Worm (Caenorhabditis elegans): ENCODE measurements around the gene math-9.

Gene math-9

DNA sequence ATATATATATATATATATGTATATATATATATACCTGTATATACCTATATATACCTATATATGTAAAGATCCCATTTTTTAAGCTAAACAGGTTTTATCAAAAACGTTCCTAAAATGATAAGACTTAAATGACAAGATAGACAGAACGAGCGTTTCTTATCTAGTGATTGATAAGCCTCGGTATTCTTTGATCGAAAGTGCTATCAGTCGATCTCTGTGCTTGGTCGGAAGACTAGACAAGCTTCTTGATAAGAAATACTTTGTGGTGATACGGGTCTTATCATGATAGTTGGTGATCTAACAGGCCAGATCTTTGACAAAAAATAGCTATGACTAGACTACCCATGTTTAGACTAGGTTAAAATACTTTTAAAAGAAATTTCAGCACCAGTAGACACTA is 38.9 kb downstream of the math-9 start:
- TF ChIP-seq pes-1 (GFP tag; IDR thresholded peaks at IDR 0.05) (no peak), aly-1 (tag; optimal IDR thresholded peaks at IDR 0.05) (no peak), hmbx-1 (tag; optimal IDR thresholded peaks at IDR 0.05) (no peak), F13C5.2 (tag; optimal IDR thresholded peaks at IDR 0.05) (no peak), tra-4 (tag; optimal IDR thresholded peaks at IDR 0.05) (no peak)

DNA sequence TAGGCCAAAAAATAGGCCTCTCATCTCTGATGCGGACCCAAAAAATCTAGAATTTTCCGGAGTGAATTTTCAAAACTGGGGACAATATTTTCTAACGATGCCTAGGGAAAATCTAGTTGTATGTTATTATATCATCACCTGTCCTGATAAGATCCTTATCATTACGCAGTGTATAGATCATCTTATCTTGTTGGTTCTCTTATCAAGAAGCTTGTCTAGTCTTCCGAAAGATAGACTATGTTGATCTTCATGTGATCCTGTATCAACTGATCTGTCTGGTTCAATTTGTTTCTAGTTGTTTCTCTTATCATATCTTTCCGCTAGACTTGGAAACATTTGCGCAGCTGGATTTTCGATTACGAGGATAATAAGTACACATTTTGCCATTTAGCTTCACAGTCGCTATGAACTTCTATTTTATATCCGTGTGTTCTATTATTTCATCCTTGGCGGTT is 39.7 kb downstream of the math-9 start, which contains the start of gene C52E2.3:
C52E2.3 (plus strand) TSS at position 405 of the 455 bp plus-strand sequence.
- TF ChIP-seq tbx-11 (GFP tag; IDR thresholded peaks at IDR 0.05): no peak
- no peak for TF ChIP-seq ets-7 (tag; optimal IDR thresholded peaks at IDR 0.05)
- no peak for TF ChIP-seq flt-1 (GFP tag; IDR thresholded peaks at IDR 0.05)

DNA sequence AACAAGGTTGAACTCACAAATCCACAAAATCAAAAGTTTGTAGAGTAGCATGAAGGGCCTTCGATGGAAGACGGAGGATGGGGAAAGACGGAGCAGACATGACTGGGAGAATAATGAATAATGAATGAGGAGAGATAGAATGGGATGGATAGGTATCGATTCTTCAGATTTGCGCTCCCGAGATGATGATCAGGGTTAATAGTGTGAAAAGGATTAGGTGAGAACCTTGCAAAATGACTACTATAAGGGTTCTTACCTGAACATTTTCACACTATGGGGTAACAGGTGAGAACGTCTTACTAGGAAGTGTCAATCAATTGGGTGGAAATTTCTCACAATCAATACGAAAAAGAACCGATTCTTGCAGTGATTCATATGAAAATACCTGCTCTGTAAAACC is 40.3 kb downstream of the math-9 start, which contains the start of gene fbxb-96:
fbxb-96 (minus strand) TSS at position 101 of the 400 bp plus-strand sequence.
- TF ChIP-seq pes-1 (GFP tag; IDR thresholded peaks at IDR 0.05) (no peak), B0310.2 (tag; optimal IDR thresholded peaks at IDR 0.05) (no peak), tbx-11 (GFP tag; IDR thresholded peaks at IDR 0.05) (no peak), tbx-37 (GFP tag; conservative IDR thresholded peaks at IDR 0.05) (no peak), aly-1 (tag; optimal IDR thresholded peaks at IDR 0.05) (no peak), hmbx-1 (tag; optimal IDR thresholded peaks at IDR 0.05) (no peak), ama-1 (optimal IDR thresholded peaks at IDR 0.05) (no peak), sea-1 (GFP tag; conservative IDR thresholded peaks at IDR 0.05) (no peak), ceh-13 (GFP tag; optimal IDR thresholded peaks at IDR 0.05) (no peak), hnd-1 (tag; optimal IDR thresholded peaks at IDR 0.05) (no peak), flt-1 (GFP tag; IDR thresholded peaks at IDR 0.05) (no peak)

- TF ChIP-seq ceh-36 (tag; optimal IDR thresholded peaks at IDR 0.05) (no peak), tra-4 (tag; optimal IDR thresholded peaks at IDR 0.05) (no peak), aly-1 (tag; optimal IDR thresholded peaks at IDR 0.05) (no peak), hmbx-1 (tag; optimal IDR thresholded peaks at IDR 0.05) (no peak), tbx-37 (GFP tag; conservative IDR thresholded peaks at IDR 0.05) (no peak), ceh-13 (GFP tag; optimal IDR thresholded peaks at IDR 0.05) (no peak), scrt-1 (GFP tag; IDR thresholded peaks at IDR 0.05) (no peak), flt-1 (GFP tag; IDR thresholded peaks at IDR 0.05) (no peak), sea-1 (GFP tag; conservative IDR thresholded peaks at IDR 0.05) (no peak)
Observed at ce11 chrII:1848109-1848508, 42.5 kb downstream of the math-9 start, which contains the start of gene fbxb-97. fbxb-97 (minus strand) TSS chrII:1848161.

- no peak for TF ChIP-seq ets-7 (tag; optimal IDR thresholded peaks at IDR 0.05)
- TF ChIP-seq ceh-36 (tag; optimal IDR thresholded peaks at IDR 0.05): no peak
- no peak for TF ChIP-seq hmbx-1 (tag; optimal IDR thresholded peaks at IDR 0.05)
- TF ChIP-seq pes-1 (GFP tag; IDR thresholded peaks at IDR 0.05): no peak
- no peak for TF ChIP-seq ceh-13 (GFP tag; optimal IDR thresholded peaks at IDR 0.05)
- TF ChIP-seq aly-1 (tag; optimal IDR thresholded peaks at IDR 0.05): no peak
- TF ChIP-seq F13C5.2 (tag; optimal IDR thresholded peaks at IDR 0.05): no peak
- no peak for TF ChIP-seq scrt-1 (GFP tag; IDR thresholded peaks at IDR 0.05)
- no peak for TF ChIP-seq hmg-4 (GFP tag; optimal IDR thresholded peaks at IDR 0.05)
- no peak for TF ChIP-seq flt-1 (GFP tag; IDR thresholded peaks at IDR 0.05)
- TF ChIP-seq tra-4 (tag; optimal IDR thresholded peaks at IDR 0.05): no peak
- TF ChIP-seq hnd-1 (tag; optimal IDR thresholded peaks at IDR 0.05): no peak
- TF ChIP-seq tbx-37 (GFP tag; conservative IDR thresholded peaks at IDR 0.05): no peak
Observed at ce11 chrII:1844552-1844951, 46.0 kb downstream of the math-9 start.

ce11 chrII:1842894-1843293 is 47.7 kb downstream of the math-9 start, which contains the start of the genes C52E2.5 and C52E2.4:
C52E2.5 (minus strand) TSS chrII:1842936.
C52E2.4 (plus strand) TSS chrII:1843145.
- TF ChIP-seq F13C5.2 (tag; optimal IDR thresholded peaks at IDR 0.05): no peak
- no peak for TF ChIP-seq hnd-1 (tag; optimal IDR thresholded peaks at IDR 0.05)
- TF ChIP-seq aly-1 (tag; optimal IDR thresholded peaks at IDR 0.05): no peak
- TF ChIP-seq scrt-1 (GFP tag; IDR thresholded peaks at IDR 0.05): no peak
- TF ChIP-seq hmbx-1 (tag; optimal IDR thresholded peaks at IDR 0.05): no peak
- no peak for TF ChIP-seq ets-7 (tag; optimal IDR thresholded peaks at IDR 0.05)
- TF ChIP-seq pes-1 (GFP tag; IDR thresholded peaks at IDR 0.05): no peak
- TF ChIP-seq ceh-13 (GFP tag; optimal IDR thresholded peaks at IDR 0.05): no peak
- no peak for TF ChIP-seq B0310.2 (tag; optimal IDR thresholded peaks at IDR 0.05)
- TF ChIP-seq sea-1 (GFP tag; conservative IDR thresholded peaks at IDR 0.05): no peak
- no peak for TF ChIP-seq hmg-4 (GFP tag; optimal IDR thresholded peaks at IDR 0.05)
- no peak for TF ChIP-seq flt-1 (GFP tag; IDR thresholded peaks at IDR 0.05)
- TF ChIP-seq tra-4 (tag; optimal IDR thresholded peaks at IDR 0.05): no peak
- TF ChIP-seq tbx-37 (GFP tag; conservative IDR thresholded peaks at IDR 0.05): no peak
- TF ChIP-seq tbx-11 (GFP tag; IDR thresholded peaks at IDR 0.05): no peak
- TF ChIP-seq ceh-36 (tag; optimal IDR thresholded peaks at IDR 0.05): no peak
- no peak for TF ChIP-seq ama-1 (optimal IDR thresholded peaks at IDR 0.05)
